Worm (Caenorhabditis elegans): Measurements from ENCODE around the gene alg-1.

The alg-1 gene

DNA sequence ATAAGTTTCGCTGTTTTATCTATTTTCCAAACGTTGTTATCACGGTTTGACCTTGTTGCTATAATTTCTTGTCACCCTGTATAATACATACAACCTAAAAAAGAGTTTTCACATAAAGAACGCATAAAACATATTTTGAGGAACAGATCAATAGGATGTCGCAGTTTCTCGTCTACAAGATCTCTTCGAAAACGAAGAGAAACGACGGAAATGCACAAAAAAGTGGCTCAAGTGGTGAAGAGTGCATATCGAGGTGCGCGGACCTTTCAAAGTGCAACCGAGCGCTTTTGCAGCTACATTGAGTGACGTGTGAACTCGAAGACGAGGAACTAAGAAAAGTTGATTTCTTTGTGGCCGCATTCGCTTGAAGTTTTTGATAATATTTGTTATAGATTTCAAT lies 34.6 kb upstream of the alg-1 start, which contains the start of gene Y26E6A.2:
Gene Y26E6A.2, minus strand, starts transcription at position 101 of the 400 bp plus-strand sequence.
- TF ChIP-seq unc-39 (tag; optimal IDR thresholded peaks at IDR 0.05) (no peak), nhr-23 (tag; optimal IDR thresholded peaks at IDR 0.05) (no peak), F13H6.1 (tag; optimal IDR thresholded peaks at IDR 0.05) (no peak), nhr-77 (tag; optimal IDR thresholded peaks at IDR 0.05) (no peak), mab-5 (tag; optimal IDR thresholded peaks at IDR 0.05) (no peak), sem-4 (tag; optimal IDR thresholded peaks at IDR 0.05) (no peak), blmp-1 (tag; optimal IDR thresholded peaks at IDR 0.05; ENCODE audit: insufficient read depth) (no peak), ztf-4 (tag; optimal IDR thresholded peaks at IDR 0.05) (no peak)

DNA sequence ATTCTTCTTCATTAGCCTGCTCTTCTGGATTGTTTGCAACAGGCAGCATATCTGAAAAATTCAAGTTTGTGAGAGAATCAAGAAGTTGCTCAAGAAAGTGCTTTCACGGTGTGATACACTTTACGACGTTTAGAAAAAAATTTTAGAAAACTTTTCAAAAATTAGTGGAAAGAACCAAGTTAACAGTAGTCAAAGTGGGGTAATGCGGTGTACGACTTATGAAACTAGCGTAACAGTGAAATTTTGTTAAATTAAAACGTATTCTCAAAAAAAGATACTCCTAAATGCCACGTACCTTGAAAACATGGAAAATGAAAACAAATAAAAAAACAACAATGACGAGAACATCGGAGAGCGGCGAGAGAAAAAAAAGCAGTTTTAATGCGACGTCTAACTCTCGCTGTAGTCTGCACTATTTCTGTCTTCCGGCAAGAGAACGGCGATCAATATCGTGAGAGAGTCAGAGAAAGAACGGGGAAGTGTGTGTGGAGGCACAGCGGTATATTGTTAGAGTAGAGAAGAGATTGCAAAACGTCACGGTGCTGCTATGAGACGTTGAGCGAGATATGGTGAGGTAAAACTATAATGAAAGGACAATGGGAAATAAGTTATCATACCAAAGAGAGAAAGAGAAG lies 31.7 kb upstream of the alg-1 start, which contains the start of gene ekl-5:
Gene ekl-5, minus strand, starts transcription at position 51 of the 635 bp plus-strand sequence.
- peak; percentile 2 for TF ChIP-seq nhr-21 (tag; optimal IDR thresholded peaks at IDR 0.05)
- TF ChIP-seq lsy-2 (tag; optimal IDR thresholded peaks at IDR 0.05) = peak in 1 of 2 experiments; percentile 65
- no peak for TF ChIP-seq ceh-82 (tag; optimal IDR thresholded peaks at IDR 0.05)
- peak; percentile 1 for TF ChIP-seq ceh-16 (tag; optimal IDR thresholded peaks at IDR 0.05)
- TF ChIP-seq nhr-129 (tag; optimal IDR thresholded peaks at IDR 0.05) = peak; percentile 52
- TF ChIP-seq mdl-1 (tag; optimal IDR thresholded peaks at IDR 0.05) = no peak
- peak; percentile 87 for TF ChIP-seq fos-1 (tag; optimal IDR thresholded peaks at IDR 0.05)
- TF ChIP-seq nhr-6 (tag; optimal IDR thresholded peaks at IDR 0.05) = peak; percentile 55
- TF ChIP-seq sma-3 (GFP tag; optimal IDR thresholded peaks at IDR 0.05) = peak; percentile 58
- TF ChIP-seq unc-55 (GFP tag; optimal IDR thresholded peaks at IDR 0.05) = peak; percentile 70
- TF ChIP-seq sma-9 (GFP tag; optimal IDR thresholded peaks at IDR 0.05) = peak; percentile 78
- no peak for TF ChIP-seq sma-9 (tag; optimal IDR thresholded peaks at IDR 0.05)
- TF ChIP-seq F13H6.1 (tag; optimal IDR thresholded peaks at IDR 0.05) = peak; percentile 70
- TF ChIP-seq egl-27 (tag; optimal IDR thresholded peaks at IDR 0.05) = peak; percentile 61
- TF ChIP-seq C34F6.9 (tag; optimal IDR thresholded peaks at IDR 0.05) = peak; percentile 76
- TF ChIP-seq nhr-25 (tag; optimal IDR thresholded peaks at IDR 0.05) = peak; percentile 50
- TF ChIP-seq nhr-10 (tag; optimal IDR thresholded peaks at IDR 0.05) = no peak
- no peak for TF ChIP-seq mab-5 (tag; optimal IDR thresholded peaks at IDR 0.05)
- TF ChIP-seq ama-1 (optimal IDR thresholded peaks at IDR 0.05) = no peak
- TF ChIP-seq lin-11 (tag; optimal IDR thresholded peaks at IDR 0.05) = no peak
- TF ChIP-seq crh-2 (tag; optimal IDR thresholded peaks at IDR 0.05) = peak; percentile 80
- TF ChIP-seq nhr-11 (tag; optimal IDR thresholded peaks at IDR 0.05) = no peak
- no peak for TF ChIP-seq aly-2 (tag; optimal IDR thresholded peaks at IDR 0.05)

DNA sequence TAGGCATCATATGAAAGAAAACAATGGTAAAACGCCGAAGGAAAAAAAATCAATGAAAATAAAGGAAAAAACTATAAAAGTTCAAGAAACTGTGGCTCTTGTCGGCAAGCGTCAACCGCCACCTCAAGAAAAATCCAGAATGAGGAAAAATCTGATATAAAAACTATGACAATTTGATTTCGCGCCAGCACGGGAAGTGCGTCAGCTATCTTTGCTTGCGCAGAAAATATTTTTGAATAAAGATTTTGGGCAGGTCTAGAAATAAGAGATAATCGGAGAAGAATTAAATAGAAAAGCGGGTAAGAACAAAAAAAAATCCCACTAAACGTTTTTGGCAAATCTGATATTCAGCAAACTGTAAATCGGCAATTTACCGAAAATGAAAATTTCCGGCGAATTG lies 30.8 kb upstream of the alg-1 start:
- no peak for TF ChIP-seq unc-39 (tag; optimal IDR thresholded peaks at IDR 0.05)
- TF ChIP-seq peb-1 (tag; optimal IDR thresholded peaks at IDR 0.05) = no peak
- TF ChIP-seq lsy-2 (tag; optimal IDR thresholded peaks at IDR 0.05) = peak in 1 of 2 experiments; percentile 46
- TF ChIP-seq gmeb-1 (tag; optimal IDR thresholded peaks at IDR 0.05) = peak; percentile 6
- peak; percentile 16 for TF ChIP-seq crh-2 (tag; optimal IDR thresholded peaks at IDR 0.05)
- peak; percentile 46 for TF ChIP-seq unc-55 (GFP tag; optimal IDR thresholded peaks at IDR 0.05)

- TF ChIP-seq lsy-2 (tag; optimal IDR thresholded peaks at IDR 0.05) = peak in 1 of 2 experiments; percentile 38
- TF ChIP-seq ztf-1 (GFP tag; conservative IDR thresholded peaks at IDR 0.05) = no peak
- no peak for TF ChIP-seq dmd-4 (tag; optimal IDR thresholded peaks at IDR 0.05)
- TF ChIP-seq blmp-1 (tag; optimal IDR thresholded peaks at IDR 0.05; ENCODE audit: insufficient read depth) = peak; percentile 33
- TF ChIP-seq fos-1 (tag; optimal IDR thresholded peaks at IDR 0.05) = peak; percentile 27
- no peak for TF ChIP-seq lin-39 (tag; optimal IDR thresholded peaks at IDR 0.05)
- TF ChIP-seq nhr-237 (tag; optimal IDR thresholded peaks at IDR 0.05) = no peak
- TF ChIP-seq Y55F3AM.14 (GFP tag; optimal IDR thresholded peaks at IDR 0.05) = no peak
- TF ChIP-seq sma-9 (GFP tag; optimal IDR thresholded peaks at IDR 0.05) = peak; percentile 50
- TF ChIP-seq sma-9 (tag; optimal IDR thresholded peaks at IDR 0.05) = no peak
- TF ChIP-seq nhr-11 (tag; optimal IDR thresholded peaks at IDR 0.05) = no peak
- TF ChIP-seq mbf-1 (tag; optimal IDR thresholded peaks at IDR 0.05) = no peak
- peak; percentile 53 for TF ChIP-seq nhr-129 (tag; optimal IDR thresholded peaks at IDR 0.05)
- TF ChIP-seq unc-55 (GFP tag; optimal IDR thresholded peaks at IDR 0.05) = peak; percentile 18
- TF ChIP-seq nhr-23 (tag; optimal IDR thresholded peaks at IDR 0.05) = no peak
- TF ChIP-seq ztf-11 (tag; optimal IDR thresholded peaks at IDR 0.05) = no peak
- TF ChIP-seq aly-2 (tag; optimal IDR thresholded peaks at IDR 0.05) = no peak
- no peak for TF ChIP-seq R02D3.7 (tag; optimal IDR thresholded peaks at IDR 0.05)
- TF ChIP-seq F13H6.1 (tag; optimal IDR thresholded peaks at IDR 0.05) = peak; percentile 60
- peak; percentile 78 for TF ChIP-seq nhr-6 (tag; optimal IDR thresholded peaks at IDR 0.05)
- peak; percentile 74 for TF ChIP-seq crh-2 (tag; optimal IDR thresholded peaks at IDR 0.05)
- no peak for TF ChIP-seq nhr-12 (tag; optimal IDR thresholded peaks at IDR 0.05)
- TF ChIP-seq ZK546.5 (tag; optimal IDR thresholded peaks at IDR 0.05) = no peak
- peak; percentile 86 for TF ChIP-seq sma-3 (GFP tag; optimal IDR thresholded peaks at IDR 0.05)
- peak; percentile 94 for TF ChIP-seq nhr-25 (tag; optimal IDR thresholded peaks at IDR 0.05)
- no peak for TF ChIP-seq mab-5 (tag; optimal IDR thresholded peaks at IDR 0.05)
- peak; percentile 88 for TF ChIP-seq sem-4 (tag; optimal IDR thresholded peaks at IDR 0.05)
- TF ChIP-seq gmeb-1 (tag; optimal IDR thresholded peaks at IDR 0.05) = peak; percentile 31
- TF ChIP-seq zag-1 (tag; optimal IDR thresholded peaks at IDR 0.05) = no peak
- TF ChIP-seq egl-27 (tag; optimal IDR thresholded peaks at IDR 0.05) = peak; percentile 83
- TF ChIP-seq ceh-16 (tag; optimal IDR thresholded peaks at IDR 0.05) = peak; percentile 52
- TF ChIP-seq ztf-4 (tag; optimal IDR thresholded peaks at IDR 0.05) = peak; percentile 10
- peak; percentile 28 for TF ChIP-seq C34F6.9 (tag; optimal IDR thresholded peaks at IDR 0.05)
Observed at ce11 chrX:13920374-13920986, 28.4 kb upstream of the alg-1 start.

All from whole organism, L2 larva.